Worm (Caenorhabditis elegans) whole organism, L1 larva: ENCODE results near the gene C02G6.3.

ENCODE experiments used
- ama-1 ChIP-seq: fragments of 150-350 bp; optimal IDR thresholded peaks from 2 replicates; lab custom pipeline; 2014
- elt-3 ChIP-seq, 6 experiments: fragments of 150-350 bp in 1 of 6; sonication (generic microtip); optimal IDR thresholded peaks; 2 replicates each; lab custom pipeline; 2017 to 2018; ENCODE audit warnings: missing biosample characterization in 6 of 6, missing genetic modification characterization in 6 of 6, inconsistent platforms in 1 of 6
- fkh-10 ChIP-seq: sonication (generic microtip); optimal IDR thresholded peaks from 2 replicates; lab custom pipeline; 2017; ENCODE audit warnings: missing biosample characterization, missing genetic modification reagents, missing genetic modification characterization
- lin-39 ChIP-seq: fragments of 150-350 bp; optimal IDR thresholded peaks from 2 replicates; lab custom pipeline; 2014; ENCODE audit warnings: missing biosample characterization, missing genetic modification reagents, missing genetic modification characterization
- nhr-11 ChIP-seq: fragments of 150-350 bp; optimal IDR thresholded peaks from 2 replicates; lab custom pipeline; 2014; ENCODE audit warnings: missing biosample characterization, missing genetic modification characterization
- nhr-12 ChIP-seq: sonication (generic microtip); optimal IDR thresholded peaks from 2 replicates; lab custom pipeline; 2017; ENCODE audit warnings: missing biosample characterization, missing genetic modification characterization
- nhr-28 ChIP-seq: fragments of 150-350 bp; optimal IDR thresholded peaks from 2 replicates; lab custom pipeline; 2014; ENCODE audit warnings: missing biosample characterization, missing genetic modification characterization
- nhr-77 ChIP-seq: fragments of 150-350 bp; optimal IDR thresholded peaks from 2 replicates; lab custom pipeline; 2014; ENCODE audit warnings: missing biosample characterization, missing genetic modification characterization
- pag-3 ChIP-seq: sonication (generic microtip); optimal IDR thresholded peaks from 2 replicates; lab custom pipeline; 2017; ENCODE audit warnings: missing genetic modification characterization, mild to moderate bottlenecking, missing compliant biosample characterization, antibody characterized with exemption, borderline replicate concordance; ENCODE audit not compliant: insufficient read depth
- skn-1 ChIP-seq: fragments of 150-350 bp; optimal IDR thresholded peaks from 2 replicates; lab custom pipeline; 2014; ENCODE audit warnings: missing biosample characterization, missing genetic modification characterization
- sup-37 ChIP-seq: fragments of 200-800 bp; sonication (Bioruptor generic); optimal IDR thresholded peaks from 2 replicates; lab custom pipeline; 2018; ENCODE audit warnings: mild to moderate bottlenecking, missing genetic modification characterization, missing compliant biosample characterization
- ztf-11 ChIP-seq, 2 experiments: sonication (generic microtip); optimal IDR thresholded peaks; 2 replicates each; lab custom pipeline; 2016 to 2017; ENCODE audit warnings: missing genetic modification characterization in 2 of 2, missing biosample characterization in 1 of 2, missing compliant biosample characterization in 1 of 2
- ztf-4 ChIP-seq: fragments of 150-350 bp; optimal IDR thresholded peaks from 2 replicates; lab custom pipeline; 2014; ENCODE audit warnings: missing biosample characterization, missing genetic modification characterization

ce11 chrV:5840939-5841338 lies 39.2 kb upstream of the C02G6.3 start:
- no peak for TF ChIP-seq sup-37 (GFP tag; lab: Kevin White, UChicago)
- TF ChIP-seq nhr-77 (tag; lab: Kevin White, UChicago): no peak
- no peak for TF ChIP-seq lin-39 (tag; lab: Kevin White, UChicago)
- TF ChIP-seq ztf-11 (tag; optimal IDR thresholded peaks at IDR 0.05; lab: Kevin White, UChicago): no peak
- no peak for TF ChIP-seq ztf-4
- TF ChIP-seq nhr-12 (tag; lab: Kevin White, UChicago): no peak
- TF ChIP-seq ama-1 (lab: Kevin White, UChicago): peak; percentile 80
- TF ChIP-seq pag-3 (tag; lab: Kevin White, UChicago): no peak
- no peak for TF ChIP-seq nhr-28 (tag; lab: Kevin White, UChicago)
- no peak for TF ChIP-seq skn-1 (tag; lab: Kevin White, UChicago)
- TF ChIP-seq nhr-11: no peak
- no peak for TF ChIP-seq fkh-10 (GFP tag; lab: Kevin White, UChicago)
- no peak for TF ChIP-seq elt-3 (tag; optimal IDR thresholded peaks at IDR 0.05; lab: Kevin White, UChicago)
